Worm (Caenorhabditis elegans) whole organism, L4 larva: ENCODE data around the gene gmeb-1.

ENCODE experiments used
- F49E8.2 ChIP-seq: sonication (generic microtip); optimal IDR thresholded peaks from 2 replicates; lab custom pipeline; 2016; ENCODE audit warnings: missing compliant biosample characterization, mild to moderate bottlenecking, missing genetic modification characterization, borderline replicate concordance
- ceh-32 ChIP-seq: sonication (generic microtip); optimal IDR thresholded peaks from 2 replicates; lab custom pipeline; 2016; ENCODE audit warnings: mild to moderate bottlenecking, missing genetic modification characterization, missing compliant biosample characterization; ENCODE audit not compliant: poor library complexity
- ceh-62 ChIP-seq: sonication (generic microtip); optimal IDR thresholded peaks from 2 replicates; lab custom pipeline; 2017; ENCODE audit warnings: missing biosample characterization, missing genetic modification characterization
- ces-1 ChIP-seq: fragments of 150-350 bp; sonication (generic microtip); optimal IDR thresholded peaks from 4 replicates; lab custom pipeline; 2014; ENCODE audit warnings: missing biosample characterization, missing genetic modification reagents, missing genetic modification characterization
- egl-27 ChIP-seq: sonication (generic microtip); optimal IDR thresholded peaks from 3 replicates; lab custom pipeline; 2017; ENCODE audit warnings: missing biosample characterization, missing genetic modification reagents, missing genetic modification characterization
- fos-1 ChIP-seq: fragments of 150-350 bp; optimal IDR thresholded peaks from 2 replicates; lab custom pipeline; 2014; ENCODE audit warnings: missing biosample characterization, missing genetic modification characterization
- jun-1 ChIP-seq: fragments of 150-350 bp; optimal IDR thresholded peaks from 2 replicates; lab custom pipeline; 2014; ENCODE audit warnings: missing biosample characterization, missing genetic modification reagents, missing genetic modification characterization
- lin-1 ChIP-seq: fragments of 200-800 bp; sonication (Bioruptor generic); IDR thresholded peaks from 2 replicates; pipeline ENCODE4 v1.3.6; 2022; ENCODE audit warnings: missing genetic modification reagents, missing genetic modification characterization, missing compliant biosample characterization
- lsy-2 ChIP-seq, 2 experiments: fragments of 150-350 bp in 1 of 2; sonication (generic microtip) in 1 of 2; optimal IDR thresholded peaks; 2 replicates each; lab custom pipeline; 2014 to 2017; ENCODE audit warnings: missing biosample characterization in 2 of 2, missing genetic modification characterization in 2 of 2
- nhr-11 ChIP-seq: fragments of 150-350 bp; optimal IDR thresholded peaks from 2 replicates; lab custom pipeline; 2014; ENCODE audit warnings: missing biosample characterization, missing genetic modification characterization
- nhr-237 ChIP-seq: sonication (generic microtip); optimal IDR thresholded peaks from 2 replicates; lab custom pipeline; 2017; ENCODE audit warnings: missing biosample characterization, missing genetic modification characterization
- pha-4 ChIP-seq, 2 experiments: fragments of 150-350 bp in 1 of 2; fragments of 200-800 bp in 1 of 2; sonication (Bioruptor generic) in 1 of 2; IDR thresholded peaks in 1 of 2; optimal IDR thresholded peaks in 1 of 2; 2 replicates each; pipeline versions ENCODE4 v1.3.6 to Lab custom; 2014 to 2022; ENCODE audit warnings: missing genetic modification characterization in 2 of 2, missing genetic modification reagents in 2 of 2, missing biosample characterization in 1 of 2, missing compliant biosample characterization in 1 of 2
- vab-7 ChIP-seq: fragments of 200-800 bp; sonication (Bioruptor generic); IDR thresholded peaks from 2 replicates; pipeline ENCODE4 v1.3.6; 2022; ENCODE audit warnings: missing genetic modification reagents, missing genetic modification characterization, missing compliant biosample characterization

DNA sequence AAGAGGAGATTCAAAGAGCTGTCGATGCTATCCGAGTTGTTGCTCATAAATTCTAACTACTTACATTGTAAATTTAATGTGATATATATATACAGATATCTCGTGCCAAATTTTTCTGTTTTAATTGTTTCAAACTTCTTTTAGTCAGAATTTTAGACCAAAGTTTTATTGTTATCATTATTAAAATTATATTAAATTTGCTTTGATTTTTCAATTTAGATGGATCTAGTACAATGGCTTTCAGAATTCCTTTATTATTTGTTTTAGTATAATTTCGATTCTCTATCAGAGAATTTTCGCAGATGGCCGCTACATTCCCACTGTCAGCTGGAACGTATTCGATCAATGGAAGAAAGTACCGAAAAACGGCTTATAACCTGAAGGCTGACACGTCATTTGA, 38.0 kb downstream of the gmeb-1 start, which contains the start of gene ascc-1:
- TF ChIP-seq pha-4 (GFP tag; IDR thresholded peaks at IDR 0.05; lab: Robert Waterston, UW) (no peak), pha-4 (tag; optimal IDR thresholded peaks at IDR 0.05; lab: Kevin White, UChicago) (no peak), egl-27 (no peak), fos-1 (tag; lab: Kevin White, UChicago) (no peak), vab-7 (no peak), ceh-62 (tag; lab: Kevin White, UChicago) (no peak), nhr-237 (no peak), jun-1 (tag; lab: Kevin White, UChicago) (no peak), nhr-11 (tag; lab: Kevin White, UChicago) (no peak), lsy-2 (tag; optimal IDR thresholded peaks at IDR 0.05; lab: Kevin White, UChicago) (no peak), lin-1 (GFP tag; lab: Robert Waterston, UW) (no peak), ces-1 (GFP tag; lab: Kevin White, UChicago) (no peak), ceh-32 (tag; lab: Kevin White, UChicago) (no peak), F49E8.2 (tag; lab: Kevin White, UChicago) (no peak)
